Fruit fly (Drosophila melanogaster) whole organism, embryonic: ENCODE results near the gene CG7912.

Source experiments
- Atf3 ChIP-seq: fragments of 200-800 bp; sonication (Bioruptor generic); optimal IDR thresholded peaks from 3 replicates; lab custom pipeline; 2016; ENCODE audit warnings: missing biosample characterization, missing genetic modification characterization
- CG10431 ChIP-seq: fragments of 200-800 bp; sonication (Bioruptor generic); optimal IDR thresholded peaks from 3 replicates; lab custom pipeline; 2018; ENCODE audit warnings: missing biosample characterization, mild to moderate bottlenecking, missing genetic modification characterization
- CG10979 ChIP-seq: fragments of 200-800 bp; sonication (Bioruptor generic); optimal IDR thresholded peaks from 2 replicates; lab custom pipeline; 2018; ENCODE audit warnings: missing biosample characterization, mild to moderate bottlenecking, missing genetic modification characterization, moderate library complexity
- CG1529 ChIP-seq: fragments of 200-800 bp; sonication (Bioruptor generic); optimal IDR thresholded peaks from 3 replicates; lab custom pipeline; 2018; ENCODE audit warnings: missing biosample characterization, missing genetic modification characterization
- CG18476 ChIP-seq: fragments of 200-800 bp; sonication (Bioruptor generic); optimal IDR thresholded peaks from 2 replicates; lab custom pipeline; 2016; ENCODE audit warnings: missing biosample characterization, mild to moderate bottlenecking, missing genetic modification characterization
- CG2116 ChIP-seq: fragments of 200-800 bp; sonication (Bioruptor generic); optimal IDR thresholded peaks from 3 replicates; lab custom pipeline; 2018; ENCODE audit warnings: missing biosample characterization, mild to moderate bottlenecking, missing genetic modification characterization
- CG33213 ChIP-seq: fragments of 200-800 bp; sonication (Bioruptor generic); optimal IDR thresholded peaks from 3 replicates; lab custom pipeline; 2016; ENCODE audit warnings: missing biosample characterization, missing genetic modification characterization
- CG42726 ChIP-seq: fragments of 200-800 bp; sonication (Bioruptor generic); IDR thresholded peaks from 2 replicates; pipeline ENCODE4 v1.3.6; 2022; ENCODE audit warnings: missing biosample characterization, missing genetic modification characterization; ENCODE audit not compliant: partially characterized antibody
- CG8290 ChIP-seq, 3 experiments: fragments of 200-800 bp; sonication (Bioruptor generic); optimal IDR thresholded peaks; 2 replicates each; lab custom pipeline; 2016 to 2019; ENCODE audit warnings: missing biosample characterization in 3 of 3, missing genetic modification characterization in 3 of 3, mild to moderate bottlenecking in 2 of 3, moderate library complexity in 1 of 3
- CG9817 ChIP-seq: fragments of 200-800 bp; sonication (Bioruptor generic); optimal IDR thresholded peaks from 2 replicates; lab custom pipeline; 2018; ENCODE audit warnings: missing biosample characterization, mild to moderate bottlenecking, missing genetic modification characterization, moderate library complexity
- CHES-1-like ChIP-seq: fragments of 200-800 bp; sonication (Bioruptor generic); optimal IDR thresholded peaks from 2 replicates; lab custom pipeline; 2016; ENCODE audit warnings: missing biosample characterization, missing genetic modification characterization
- D ChIP-seq, 2 experiments: fragments of 200-800 bp in 1 of 2; fragments of >200 bp in 1 of 2; sonication (Bioruptor generic) in 1 of 2; optimal IDR thresholded peaks; 2 replicates in 1 of 2; 3 replicates in 1 of 2; lab custom pipeline; 2017; ENCODE audit warnings: mild to moderate bottlenecking in 1 of 2, missing biosample characterization in 1 of 2, missing genetic modification characterization in 1 of 2, missing genetic modification reagents in 1 of 2
- Doc2 ChIP-seq: fragments of 200-800 bp; sonication (Bioruptor generic); IDR thresholded peaks from 2 replicates; pipeline ENCODE4 v1.3.6; 2022; ENCODE audit warnings: missing biosample characterization, missing genetic modification characterization
- Eip74EF ChIP-seq, 2 experiments: fragments of 200-800 bp in 1 of 2; fragments of >200 bp in 1 of 2; sonication (Bioruptor generic) in 1 of 2; optimal IDR thresholded peaks; 2 replicates each; lab custom pipeline; 2017 to 2019; ENCODE audit warnings: missing biosample characterization in 2 of 2, missing genetic modification characterization in 2 of 2, mild to moderate bottlenecking in 1 of 2, moderate library complexity in 1 of 2
- Ets65A ChIP-seq: fragments of 200-800 bp; sonication (Bioruptor generic); peaks from one replicate; lab custom pipeline; 2016; ENCODE audit warnings: missing biosample characterization, missing genetic modification characterization
- Ets97D ChIP-seq: fragments of 200-800 bp; sonication (Bioruptor generic); optimal IDR thresholded peaks from 3 replicates; lab custom pipeline; 2016; ENCODE audit warnings: missing biosample characterization, missing genetic modification characterization
- Gsc ChIP-seq: fragments of 200-800 bp; sonication (Bioruptor generic); IDR thresholded peaks from 2 replicates; pipeline ENCODE4 v1.3.6; 2022; ENCODE audit warnings: missing biosample characterization, missing genetic modification characterization
- HLH4C ChIP-seq: fragments of 200-800 bp; sonication (Bioruptor generic); IDR thresholded peaks from 3 replicates; pipeline ENCODE4 v1.3.6; 2022; ENCODE audit warnings: missing biosample characterization, missing genetic modification characterization; ENCODE audit not compliant: partially characterized antibody
- HLHmδ ChIP-seq: fragments of 200-800 bp; sonication (Bioruptor generic); optimal IDR thresholded peaks from 2 replicates; lab custom pipeline; 2018; ENCODE audit warnings: missing biosample characterization, mild to moderate bottlenecking, missing genetic modification characterization, moderate library complexity
- Hey ChIP-seq: fragments of 200-800 bp; sonication (Bioruptor generic); optimal IDR thresholded peaks from 3 replicates; lab custom pipeline; 2018; ENCODE audit warnings: missing biosample characterization, mild to moderate bottlenecking, missing genetic modification characterization
- Hmr ChIP-seq: fragments of 200-800 bp; sonication (Bioruptor generic); optimal IDR thresholded peaks from 3 replicates; lab custom pipeline; 2017; ENCODE audit warnings: mild to moderate bottlenecking, missing biosample characterization, missing genetic modification reagents, missing genetic modification characterization
- Lhr ChIP-seq: fragments of 200-800 bp; sonication (Bioruptor generic); optimal IDR thresholded peaks from 3 replicates; lab custom pipeline; 2017; ENCODE audit warnings: mild to moderate bottlenecking, missing biosample characterization, missing genetic modification reagents, missing genetic modification characterization
- MBD-R2 ChIP-seq: fragments of 200-800 bp; sonication (Bioruptor generic); IDR thresholded peaks from 2 replicates; pipeline ENCODE4 v1.3.6; 2022; ENCODE audit warnings: missing biosample characterization, missing genetic modification characterization
- MESR4 ChIP-seq: fragments of 200-800 bp; sonication (Bioruptor generic); optimal IDR thresholded peaks from 2 replicates; lab custom pipeline; 2018; ENCODE audit warnings: missing biosample characterization, mild to moderate bottlenecking, missing genetic modification characterization, moderate library complexity
- Myb ChIP-seq: fragments of 200-800 bp; sonication (Bioruptor generic); optimal IDR thresholded peaks from 2 replicates; lab custom pipeline; 2016; ENCODE audit warnings: missing biosample characterization, missing genetic modification characterization
- Rx ChIP-seq: fragments of 200-800 bp; sonication (Bioruptor generic); IDR thresholded peaks from 2 replicates; pipeline ENCODE4 v1.3.6; 2022; ENCODE audit warnings: missing biosample characterization, missing genetic modification characterization
- Scr ChIP-seq: fragments of 200-800 bp; sonication (Bioruptor generic); IDR thresholded peaks from 2 replicates; pipeline ENCODE4 v1.3.6; 2022; ENCODE audit warnings: missing biosample characterization, missing genetic modification characterization; ENCODE audit not compliant: partially characterized antibody
- Side ChIP-seq: fragments of 200-800 bp; sonication (Bioruptor generic); optimal IDR thresholded peaks from 2 replicates; lab custom pipeline; 2016; ENCODE audit warnings: missing biosample characterization, missing genetic modification characterization
- Sry-δ ChIP-seq: fragments of 200-800 bp; sonication (Bioruptor generic); optimal IDR thresholded peaks from 2 replicates; lab custom pipeline; 2016; ENCODE audit warnings: missing biosample characterization, missing genetic modification characterization
- Xbp1 ChIP-seq: fragments of 200-800 bp; sonication (Bioruptor generic); optimal IDR thresholded peaks from 3 replicates; lab custom pipeline; 2016; ENCODE audit warnings: missing biosample characterization, mild to moderate bottlenecking, missing genetic modification characterization
- ato ChIP-seq: fragments of 200-800 bp; sonication (Bioruptor generic); IDR thresholded peaks from 2 replicates; pipeline ENCODE4 v1.3.6; 2022; ENCODE audit warnings: missing biosample characterization, missing genetic modification characterization; ENCODE audit not compliant: partially characterized antibody
- bab2 ChIP-seq: fragments of 200-800 bp; sonication (Bioruptor generic); optimal IDR thresholded peaks from 2 replicates; lab custom pipeline; 2016; ENCODE audit warnings: missing biosample characterization, missing genetic modification characterization
- chif ChIP-seq, 2 experiments: fragments of 200-800 bp; sonication (Bioruptor generic); optimal IDR thresholded peaks; 3 replicates each; lab custom pipeline; 2016; ENCODE audit warnings: missing biosample characterization in 2 of 2, missing genetic modification characterization in 2 of 2
- dysf ChIP-seq: fragments of 200-800 bp; sonication (Bioruptor generic); IDR thresholded peaks from 3 replicates; pipeline ENCODE4 v1.3.6; 2022; ENCODE audit warnings: missing biosample characterization, missing genetic modification characterization
- gro ChIP-seq: fragments of 200-800 bp; sonication (Bioruptor generic); optimal IDR thresholded peaks from 2 replicates; lab custom pipeline; 2016; ENCODE audit warnings: missing biosample characterization, missing genetic modification characterization
- gt ChIP-seq: fragments of 200-800 bp; sonication (Bioruptor generic); IDR thresholded peaks from 2 replicates; pipeline ENCODE4 v1.3.6; 2022; ENCODE audit warnings: missing biosample characterization, missing genetic modification characterization
- hbn ChIP-seq: fragments of 200-800 bp; sonication (Bioruptor generic); IDR thresholded peaks from 2 replicates; pipeline ENCODE4 v1.3.6; 2022; ENCODE audit warnings: missing biosample characterization, missing genetic modification characterization; ENCODE audit not compliant: partially characterized antibody
- hkb ChIP-seq, 2 experiments: fragments of 200-800 bp in 1 of 2; fragments of >200 bp in 1 of 2; sonication (Bioruptor generic) in 1 of 2; IDR thresholded peaks in 1 of 2; optimal IDR thresholded peaks in 1 of 2; 2 replicates each; pipeline versions ENCODE4 v1.3.6 to Lab custom; 2017 to 2022; ENCODE audit warnings: missing biosample characterization in 1 of 2, missing genetic modification characterization in 1 of 2
- lmd ChIP-seq: fragments of 200-800 bp; sonication (Bioruptor generic); IDR thresholded peaks from 2 replicates; pipeline ENCODE4 v1.3.6; 2022; ENCODE audit warnings: missing biosample characterization, missing genetic modification characterization
- mam ChIP-seq: fragments of 200-800 bp; sonication (Bioruptor generic); optimal IDR thresholded peaks from 3 replicates; lab custom pipeline; 2016; ENCODE audit warnings: missing biosample characterization, missing genetic modification characterization
- nerfin-2 ChIP-seq: fragments of 200-800 bp; sonication (Bioruptor generic); IDR thresholded peaks from 2 replicates; pipeline ENCODE4 v1.3.6; 2022; ENCODE audit warnings: missing biosample characterization, missing genetic modification characterization; ENCODE audit not compliant: partially characterized antibody
- nmo ChIP-seq: fragments of 200-800 bp; sonication (Bioruptor generic); optimal IDR thresholded peaks from 2 replicates; lab custom pipeline; 2018; ENCODE audit warnings: missing biosample characterization, mild to moderate bottlenecking, missing genetic modification characterization, moderate library complexity
- peb ChIP-seq: fragments of 200-800 bp; sonication (Bioruptor generic); IDR thresholded peaks from 2 replicates; pipeline ENCODE4 v1.3.6; 2022; ENCODE audit warnings: missing biosample characterization, missing genetic modification characterization
- phol ChIP-seq: fragments of 200-800 bp; sonication (Bioruptor generic); optimal IDR thresholded peaks from 3 replicates; lab custom pipeline; 2018; ENCODE audit warnings: missing biosample characterization, mild to moderate bottlenecking, missing genetic modification characterization, moderate library complexity
- pita ChIP-seq: fragments of 200-800 bp; sonication (Bioruptor generic); optimal IDR thresholded peaks from 2 replicates; lab custom pipeline; 2017; ENCODE audit warnings: missing biosample characterization, mild to moderate bottlenecking, missing genetic modification characterization
- pnt ChIP-seq: fragments of 200-800 bp; sonication (Bioruptor generic); optimal IDR thresholded peaks from 3 replicates; lab custom pipeline; 2016; ENCODE audit warnings: missing biosample characterization, missing genetic modification characterization
- pros ChIP-seq: fragments of 200-800 bp; sonication (Bioruptor generic); optimal IDR thresholded peaks from 3 replicates; lab custom pipeline; 2019; ENCODE audit warnings: missing biosample characterization, mild to moderate bottlenecking, missing genetic modification characterization, moderate library complexity

The CG7912 gene

dm6 chr3R:30022452-30023028, 13.6 kb upstream of the CG7912 start, which contains the start of the genes RpS28a and Axn (continued):
- TF ChIP-seq gt (GFP tag; lab: Robert Waterston, UW) (no peak), hkb (optimal IDR thresholded peaks at IDR 0.05; lab: Kevin White, UChicago) (peak; percentile 62), hkb (GFP tag; IDR thresholded peaks at IDR 0.05; lab: Robert Waterston, UW) (no peak), peb (GFP tag; lab: Robert Waterston, UW) (no peak), Ets97D (GFP tag; lab: Kevin White, UChicago) (peak; percentile 78), Ets65A (GFP tag; lab: Kevin White, UChicago) (peak; percentile 51), HLHmδ (GFP tag; lab: Kevin White, UChicago) (peak; percentile 64), dysf (GFP tag; lab: Robert Waterston, UW) (peak; percentile 37; the same call in 1 of the 3 replicates), pita (GFP tag; lab: Kevin White, UChicago) (peak; percentile 85), gro (GFP tag; lab: Kevin White, UChicago) (peak; percentile 1), Scr (GFP tag; lab: Robert Waterston, UW) (peak; percentile 58; the same call in 1 of the 2 replicates), Myb (peak; percentile 57), Atf3 (GFP tag; lab: Kevin White, UChicago) (peak; percentile 18), MBD-R2 (peak; percentile 85), Doc2 (GFP tag; lab: Robert Waterston, UW) (no peak), Hmr (GFP tag; lab: Kevin White, UChicago) (peak; percentile 45), Side (GFP tag; lab: Kevin White, UChicago) (no peak), pnt (GFP tag; lab: Kevin White, UChicago) (peak; percentile 18), lmd (GFP tag; lab: Robert Waterston, UW) (peak; percentile 57; the same call in 1 of the 2 replicates), pros (GFP tag; lab: Kevin White, UChicago) (no peak), CHES-1-like (peak; percentile 49), CG10431 (peak; percentile 6), Rx (GFP tag; lab: Robert Waterston, UW) (no peak), chif (GFP tag; optimal IDR thresholded peaks at IDR 0.05; lab: Kevin White, UChicago) (peak in 1 of 2 experiments; percentile 31), HLH4C (GFP tag; lab: Robert Waterston, UW) (peak; percentile 14; the same call in 1 of the 3 replicates), hbn (GFP tag; lab: Robert Waterston, UW) (peak; percentile 42; the same call in 1 of the 2 replicates), CG18476 (GFP tag; lab: Kevin White, UChicago) (no peak), CG1529 (no peak), Hey (tag; lab: Kevin White, UChicago) (no peak), CG42726 (GFP tag; lab: Robert Waterston, UW) (peak; percentile 59), D (optimal IDR thresholded peaks at IDR 0.05; lab: Kevin White, UChicago) (peak; percentile 81), D (GFP tag; optimal IDR thresholded peaks at IDR 0.05; lab: Kevin White, UChicago) (no peak), ato (GFP tag; lab: Robert Waterston, UW) (peak; percentile 1; the same call in 1 of the 2 replicates), bab2 (GFP tag; lab: Kevin White, UChicago) (peak; percentile 18), CG10979 (tag; lab: Kevin White, UChicago) (peak; percentile 99), MESR4 (GFP tag; lab: Kevin White, UChicago) (peak; percentile 94), nerfin-2 (GFP tag; lab: Robert Waterston, UW) (0 out of 2 replicates have a peak, but pooled peaks have one; percentile 7), CG9817 (tag; lab: Kevin White, UChicago) (peak; percentile 31), CG2116 (GFP tag; lab: Kevin White, UChicago) (peak; percentile 97), Eip74EF (GFP tag; optimal IDR thresholded peaks at IDR 0.05; lab: Kevin White, UChicago) (no peak), CG33213 (peak; percentile 78), Gsc (no peak), phol (peak; percentile 37), Lhr (GFP tag; lab: Kevin White, UChicago) (peak; percentile 91), mam (GFP tag; lab: Kevin White, UChicago) (peak; percentile 24), Sry-δ (GFP tag; lab: Kevin White, UChicago) (peak; percentile 76), CG8290 (GFP tag; optimal IDR thresholded peaks at IDR 0.05; lab: Kevin White, UChicago) (peak; percentile 18), CG8290 (tag; optimal IDR thresholded peaks at IDR 0.05; lab: Kevin White, UChicago) (no peak), nmo (GFP tag; lab: Kevin White, UChicago) (peak; percentile 19), Xbp1 (GFP tag; lab: Kevin White, UChicago) (peak; percentile 43)
